Worm (Caenorhabditis elegans): ENCODE measurements around the gene asns-2.

asns-2 gene

DNA sequence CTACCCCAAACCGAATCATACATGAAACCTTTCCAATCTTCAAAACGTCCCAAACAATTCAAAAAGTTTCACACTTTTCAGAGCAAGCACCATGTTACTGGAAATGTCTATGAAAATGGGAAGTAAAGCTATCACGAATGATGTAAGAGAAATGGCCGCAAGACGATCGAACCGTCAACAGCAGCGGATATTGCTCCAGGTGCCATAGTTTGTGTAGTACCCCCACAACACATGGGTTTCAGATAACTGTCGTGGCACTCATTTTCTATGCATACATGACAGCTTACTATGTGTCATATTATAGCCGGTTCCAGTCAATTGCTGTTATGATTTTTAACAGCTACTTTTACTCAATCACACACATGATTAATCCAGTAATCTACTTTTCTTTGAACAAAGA lies 33.5 kb upstream of the asns-2 start, which contains the start of gene ZK721.3:
Gene ZK721.3, plus strand, starts transcription at position 301 of the 400 bp plus-strand sequence.
- no peak for TF ChIP-seq nhr-19 (GFP tag; conservative IDR thresholded peaks at IDR 0.05)
- no peak for TF ChIP-seq ceh-8 (GFP tag; optimal IDR thresholded peaks at IDR 0.05)
- no peak for TF ChIP-seq egl-27 (tag; optimal IDR thresholded peaks at IDR 0.05)
- no peak for TF ChIP-seq egl-13 (tag; optimal IDR thresholded peaks at IDR 0.05)
- no peak for TF ChIP-seq fkh-8 (tag; optimal IDR thresholded peaks at IDR 0.05)
- no peak for TF ChIP-seq irx-1 (tag; optimal IDR thresholded peaks at IDR 0.05)
- TF ChIP-seq aly-2 (tag; optimal IDR thresholded peaks at IDR 0.05): no peak
- TF ChIP-seq pqm-1 (tag; optimal IDR thresholded peaks at IDR 0.05): no peak
- TF ChIP-seq mdl-1 (tag; optimal IDR thresholded peaks at IDR 0.05): no peak
- TF ChIP-seq efl-3 (GFP tag; optimal IDR thresholded peaks at IDR 0.05): no peak
- no peak for TF ChIP-seq lir-3 (tag; optimal IDR thresholded peaks at IDR 0.05; ENCODE audit: poor library complexity)
- TF ChIP-seq fkh-10 (GFP tag; optimal IDR thresholded peaks at IDR 0.05): no peak
- no peak for TF ChIP-seq nhr-237 (tag; optimal IDR thresholded peaks at IDR 0.05)
- no peak for TF ChIP-seq grh-1 (GFP tag; IDR thresholded peaks at IDR 0.05)
- TF ChIP-seq ces-1 (GFP tag; optimal IDR thresholded peaks at IDR 0.05): no peak
- no peak for TF ChIP-seq pax-3 (tag; optimal IDR thresholded peaks at IDR 0.05)
- TF ChIP-seq lin-15B (tag; optimal IDR thresholded peaks at IDR 0.05): no peak
- no peak for TF ChIP-seq fos-1 (tag; optimal IDR thresholded peaks at IDR 0.05)

DNA sequence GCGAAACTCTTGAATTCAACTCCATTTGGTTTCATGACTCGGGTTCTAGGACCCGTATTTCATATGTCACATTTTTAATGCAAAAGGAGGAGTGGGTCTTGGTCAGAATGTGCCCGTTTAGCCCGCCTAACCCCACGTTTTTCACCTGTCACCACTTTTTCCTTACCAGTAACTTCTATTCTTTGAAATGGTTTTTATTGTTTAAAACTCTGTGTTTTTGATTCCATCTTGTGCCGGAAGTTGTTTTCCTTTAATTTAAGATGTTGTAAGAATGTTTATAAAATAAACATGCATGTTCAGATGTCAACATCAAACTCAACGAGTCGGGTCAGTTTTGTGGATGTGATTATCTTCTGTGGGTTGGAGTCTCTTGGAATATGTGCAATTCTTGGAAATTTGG lies 27.8 kb upstream of the asns-2 start, which contains the start of gene ZK721.4:
Gene ZK721.4, plus strand, starts transcription at position 301 of the 400 bp plus-strand sequence.
- TF ChIP-seq irx-1 (tag; optimal IDR thresholded peaks at IDR 0.05) (no peak), nhr-84 (tag; optimal IDR thresholded peaks at IDR 0.05) (no peak), alr-1 (tag; optimal IDR thresholded peaks at IDR 0.05; ENCODE audit: borderline replicate concordance) (no peak), elt-2 (tag; optimal IDR thresholded peaks at IDR 0.05) (no peak), tbx-2 (tag; optimal IDR thresholded peaks at IDR 0.05) (no peak), snu-23 (GFP tag; optimal IDR thresholded peaks at IDR 0.05) (no peak), lin-35 (GFP tag; optimal IDR thresholded peaks at IDR 0.05) (no peak), lin-14 (GFP tag; optimal IDR thresholded peaks at IDR 0.05) (no peak), ztf-11 (tag; optimal IDR thresholded peaks at IDR 0.05) (no peak), nhr-77 (tag; optimal IDR thresholded peaks at IDR 0.05) (no peak), mab-9 (GFP tag; IDR thresholded peaks at IDR 0.05) (no peak), fkh-8 (tag; optimal IDR thresholded peaks at IDR 0.05) (no peak), C34B4.2 (tag; optimal IDR thresholded peaks at IDR 0.05) (no peak)

DNA sequence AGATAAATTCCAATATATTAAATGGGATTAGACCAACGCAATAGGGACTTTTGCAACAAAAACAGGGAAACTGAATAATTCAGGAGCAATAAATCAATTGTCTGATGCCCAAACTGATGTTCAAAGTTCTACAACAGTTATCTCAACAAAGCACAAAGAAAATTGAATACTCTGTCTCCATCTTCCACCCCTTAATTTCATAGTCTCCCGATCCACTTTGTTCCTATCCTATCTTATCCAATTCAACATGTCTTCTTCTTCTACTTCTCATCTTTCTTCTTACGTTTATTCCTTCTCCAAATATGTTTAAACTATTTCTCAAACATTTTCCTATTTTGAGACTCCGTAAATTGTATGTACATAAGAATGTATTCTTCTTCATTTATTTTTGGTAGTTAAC lies 19.6 kb upstream of the asns-2 start:
- TF ChIP-seq lin-14 (GFP tag; optimal IDR thresholded peaks at IDR 0.05) (peak; percentile 28), efl-3 (GFP tag; optimal IDR thresholded peaks at IDR 0.05) (no peak), fkh-10 (GFP tag; optimal IDR thresholded peaks at IDR 0.05) (peak; percentile 61)

DNA sequence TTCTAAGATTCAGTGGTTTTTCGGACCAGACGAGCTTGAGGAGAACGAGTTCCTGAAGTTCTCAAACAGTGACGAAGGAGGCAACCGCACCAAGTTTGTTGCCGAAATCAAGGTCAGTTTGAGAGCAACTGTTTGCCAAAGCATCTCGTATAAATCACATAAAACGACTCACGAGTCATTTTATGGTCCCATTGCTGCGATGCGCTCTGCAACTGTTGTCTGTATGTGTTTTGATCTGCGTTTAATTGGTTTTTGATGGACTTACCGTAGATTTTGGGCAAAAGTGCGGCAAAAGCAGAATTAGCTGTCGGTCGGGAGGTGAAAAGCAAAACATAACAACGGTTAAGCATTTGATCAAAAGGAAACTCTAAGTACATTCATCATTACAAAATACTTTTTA lies 13.3 kb upstream of the asns-2 start:
- TF ChIP-seq snpc-4 (tag; optimal IDR thresholded peaks at IDR 0.05): no peak
- no peak for TF ChIP-seq blmp-1 (tag; optimal IDR thresholded peaks at IDR 0.05)
- no peak for TF ChIP-seq nhr-28 (tag; optimal IDR thresholded peaks at IDR 0.05)
- TF ChIP-seq nhr-20 (tag; optimal IDR thresholded peaks at IDR 0.05): peak; percentile 8
- peak in 1 of 2 experiments; percentile 31 for TF ChIP-seq lsy-2 (tag; optimal IDR thresholded peaks at IDR 0.05)
- TF ChIP-seq alr-1 (tag; optimal IDR thresholded peaks at IDR 0.05; ENCODE audit: borderline replicate concordance): no peak
- TF ChIP-seq elt-2 (tag; optimal IDR thresholded peaks at IDR 0.05): no peak
- no peak for TF ChIP-seq ceh-90 (tag; optimal IDR thresholded peaks at IDR 0.05)
- TF ChIP-seq irx-1 (tag; optimal IDR thresholded peaks at IDR 0.05): no peak
- TF ChIP-seq hlh-17 (GFP tag; optimal IDR thresholded peaks at IDR 0.05; ENCODE audit: borderline replicate concordance): no peak
- TF ChIP-seq snu-23 (GFP tag; optimal IDR thresholded peaks at IDR 0.05): peak; percentile 3
- TF ChIP-seq lin-14 (GFP tag; optimal IDR thresholded peaks at IDR 0.05): peak; percentile 14
- no peak for TF ChIP-seq ztf-11 (tag; optimal IDR thresholded peaks at IDR 0.05)
- no peak for TF ChIP-seq ceh-8 (GFP tag; optimal IDR thresholded peaks at IDR 0.05)
- peak; percentile 86 for TF ChIP-seq nhr-71 (tag; optimal IDR thresholded peaks at IDR 0.05)
- TF ChIP-seq sox-4 (tag; optimal IDR thresholded peaks at IDR 0.05): no peak
- no peak for TF ChIP-seq fos-1 (tag; optimal IDR thresholded peaks at IDR 0.05)
- TF ChIP-seq nhr-19 (GFP tag; conservative IDR thresholded peaks at IDR 0.05): peak; percentile 50
- TF ChIP-seq nhr-85 (tag): no peak
- TF ChIP-seq rnt-1 (tag; optimal IDR thresholded peaks at IDR 0.05): peak; percentile 86
